Worm (Caenorhabditis elegans) whole organism, mixed stage, embryonic: ENCODE results near the gene thoc-1.

Experiments
- ces-1 ChIP-seq: fragments of 150-350 bp; optimal IDR thresholded peaks from 2 replicates; lab custom pipeline; 2014; ENCODE audit warnings: missing biosample characterization, missing genetic modification reagents, missing genetic modification characterization
- lin-13 ChIP-seq: fragments of 150-350 bp; optimal IDR thresholded peaks from 2 replicates; lab custom pipeline; 2014; ENCODE audit warnings: missing biosample characterization, missing genetic modification characterization
- nhr-237 ChIP-seq: fragments of 150-350 bp; optimal IDR thresholded peaks from 2 replicates; lab custom pipeline; 2014; ENCODE audit warnings: missing biosample characterization, missing genetic modification characterization
- nhr-28 ChIP-seq: fragments of 150-350 bp; optimal IDR thresholded peaks from 2 replicates; lab custom pipeline; 2014; ENCODE audit warnings: missing biosample characterization, missing genetic modification characterization
- nhr-76 ChIP-seq: sonication (generic microtip); optimal IDR thresholded peaks from 2 replicates; lab custom pipeline; 2017; ENCODE audit warnings: missing biosample characterization, missing genetic modification characterization
- ztf-11 ChIP-seq: fragments of 150-350 bp; optimal IDR thresholded peaks from 2 replicates; lab custom pipeline; 2014; ENCODE audit warnings: missing biosample characterization, missing genetic modification characterization

DNA sequence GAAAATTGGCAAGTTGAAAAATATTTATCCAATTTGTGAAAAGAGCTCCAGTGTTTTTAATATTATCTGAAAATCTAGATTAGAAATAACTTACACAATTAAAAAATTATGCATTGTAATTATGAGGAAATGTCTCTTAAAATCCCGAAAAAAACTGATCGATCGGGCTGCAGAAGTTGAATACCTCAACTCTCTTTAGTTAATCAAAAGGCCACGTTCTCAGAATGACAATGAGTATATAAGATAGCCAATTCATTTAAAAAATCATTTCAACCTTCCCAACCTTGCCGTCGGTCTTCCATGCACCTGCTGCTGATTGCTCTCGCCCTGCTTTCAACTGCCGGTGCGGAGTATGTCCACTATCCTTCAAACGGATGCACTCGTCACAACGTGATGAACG lies 12.2 kb upstream of the thoc-1 start, which contains the start of gene T02H6.4:
- TF ChIP-seq nhr-28 (no peak), ces-1 (GFP tag; lab: Kevin White, UChicago) (no peak), nhr-237 (tag; lab: Kevin White, UChicago) (no peak), ztf-11 (tag; lab: Kevin White, UChicago) (no peak), lin-13 (tag; lab: Kevin White, UChicago) (no peak), nhr-76 (no peak)
